Worm (Caenorhabditis elegans): ENCODE measurements around the gene fbxa-106.

DNA sequence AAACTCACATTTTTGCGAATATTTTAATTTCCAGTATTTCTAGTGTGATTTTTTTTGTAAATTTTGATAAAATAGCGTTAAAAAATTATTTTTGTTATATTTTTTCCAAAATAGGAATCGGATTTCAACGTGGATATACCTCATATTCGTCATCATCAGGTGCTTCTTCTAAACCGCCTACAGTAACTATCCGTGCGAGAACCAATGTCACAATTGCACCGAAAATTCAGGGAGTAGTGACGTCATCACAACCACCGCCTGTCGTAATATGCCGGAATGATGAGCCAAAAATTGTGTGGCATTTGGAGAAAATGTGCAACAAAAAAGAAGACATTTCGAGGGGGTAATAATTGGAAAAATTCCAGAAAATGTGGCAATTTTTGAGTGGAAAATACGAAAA lies 6.2 kb upstream of the fbxa-106 start:
- no peak for TF ChIP-seq klf-2 (GFP tag; conservative IDR thresholded peaks at IDR 0.05)
- no peak for TF ChIP-seq med-1 (GFP tag; optimal IDR thresholded peaks at IDR 0.05; ENCODE audit: insufficient read depth)
- no peak for TF ChIP-seq ztf-29 (GFP tag; IDR thresholded peaks at IDR 0.05)
- TF ChIP-seq ref-1 (GFP tag; conservative IDR thresholded peaks at IDR 0.05), result no peak
- TF ChIP-seq T22C8.4 (GFP tag; IDR thresholded peaks at IDR 0.05), result no peak
- TF ChIP-seq tab-1 (GFP tag; IDR thresholded peaks at IDR 0.05), result no peak
- no peak for TF ChIP-seq ztf-23 (GFP tag; IDR thresholded peaks at IDR 0.05)
- no peak for TF ChIP-seq cog-1 (tag; optimal IDR thresholded peaks at IDR 0.05)
